Worm (Caenorhabditis elegans) whole organism, L1 larva: Measurements from ENCODE around the gene sto-6.

ENCODE experiments used
- C16A3.4 ChIP-seq: fragments of 150-350 bp; optimal IDR thresholded peaks from 2 replicates; lab custom pipeline; 2014; ENCODE audit warnings: missing biosample characterization, missing genetic modification characterization
- F16B12.6 ChIP-seq: fragments of 150-350 bp; optimal IDR thresholded peaks from 2 replicates; lab custom pipeline; 2014; ENCODE audit warnings: missing biosample characterization, missing genetic modification characterization
- Y116A8C.19 ChIP-seq: sonication (generic microtip); optimal IDR thresholded peaks from 2 replicates; lab custom pipeline; 2016; ENCODE audit warnings: missing compliant biosample characterization, missing genetic modification characterization, borderline replicate concordance
- aha-1 ChIP-seq: fragments of 150-350 bp; optimal IDR thresholded peaks from 2 replicates; lab custom pipeline; 2014; ENCODE audit warnings: missing biosample characterization, missing genetic modification characterization
- ceh-88 ChIP-seq: fragments of 200-800 bp; sonication (Bioruptor generic); IDR thresholded peaks from 2 replicates; pipeline ENCODE4 v1.3.6; 2022; ENCODE audit warnings: missing genetic modification characterization, missing compliant biosample characterization
- dpl-1 ChIP-seq, 3 experiments: fragments of 150-350 bp in 2 of 3; sonication (generic microtip) in 1 of 3; optimal IDR thresholded peaks; 2 replicates each; lab custom pipeline; 2014 to 2017; ENCODE audit warnings: missing biosample characterization in 3 of 3, missing genetic modification characterization in 3 of 3, missing genetic modification reagents in 3 of 3
- dsc-1 ChIP-seq: sonication (generic microtip); optimal IDR thresholded peaks from 2 replicates; lab custom pipeline; 2016; ENCODE audit warnings: mild to moderate bottlenecking, missing genetic modification characterization, missing compliant biosample characterization
- efl-1 ChIP-seq, 4 experiments: fragments of 150-350 bp; optimal IDR thresholded peaks in 3 of 4; peaks in 1 of 4; 1 replicate in 1 of 4; 2 replicates in 3 of 4; lab custom pipeline; 2014; ENCODE audit warnings: missing biosample characterization in 2 of 4, missing genetic modification characterization in 2 of 4, missing genetic modification reagents in 2 of 4
- efl-3 ChIP-seq: fragments of 200-800 bp; sonication (Bioruptor generic); optimal IDR thresholded peaks from 2 replicates; lab custom pipeline; 2018; ENCODE audit warnings: mild to moderate bottlenecking, missing genetic modification characterization, missing compliant biosample characterization
- egl-13 ChIP-seq: sonication (generic microtip); optimal IDR thresholded peaks from 2 replicates; lab custom pipeline; 2016; ENCODE audit warnings: missing genotype, missing genetic modification reagents, missing genetic modification characterization, missing compliant biosample characterization
- egl-27 ChIP-seq, 2 experiments: fragments of 150-350 bp in 1 of 2; sonication (generic microtip); optimal IDR thresholded peaks; 3 replicates each; lab custom pipeline; 2017 to 2018; ENCODE audit warnings: missing biosample characterization in 2 of 2, missing genetic modification characterization in 2 of 2, missing genetic modification reagents in 2 of 2
- elt-2 ChIP-seq: sonication (generic microtip); optimal IDR thresholded peaks from 2 replicates; lab custom pipeline; 2016; ENCODE audit warnings: missing genetic modification characterization, mild to moderate bottlenecking, inconsistent platforms, missing compliant biosample characterization, missing genetic modification reagents
- elt-3 ChIP-seq, 6 experiments: fragments of 150-350 bp in 1 of 6; sonication (generic microtip); optimal IDR thresholded peaks; 2 replicates each; lab custom pipeline; 2017 to 2018; ENCODE audit warnings: missing biosample characterization in 6 of 6, missing genetic modification characterization in 6 of 6, inconsistent platforms in 1 of 6
- fkh-4 ChIP-seq: sonication (generic microtip); optimal IDR thresholded peaks from 2 replicates; lab custom pipeline; 2016; ENCODE audit warnings: missing compliant biosample characterization, missing genetic modification characterization, borderline replicate concordance
- fkh-8 ChIP-seq: sonication (generic microtip); optimal IDR thresholded peaks from 2 replicates; lab custom pipeline; 2016; ENCODE audit warnings: mild to moderate bottlenecking, missing genetic modification characterization, missing compliant biosample characterization
- irx-1 ChIP-seq: sonication (generic microtip); optimal IDR thresholded peaks from 2 replicates; lab custom pipeline; 2016; ENCODE audit warnings: missing genetic modification characterization, missing compliant biosample characterization
- isw-1 ChIP-seq: fragments of 200-800 bp; sonication (Bioruptor generic); IDR thresholded peaks from 2 replicates; pipeline ENCODE4 v1.3.6; 2022; ENCODE audit warnings: missing genetic modification characterization, missing compliant biosample characterization
- lin-13 ChIP-seq: fragments of 150-350 bp; optimal IDR thresholded peaks from 2 replicates; lab custom pipeline; 2014; ENCODE audit warnings: missing biosample characterization, missing genetic modification reagents, missing genetic modification characterization
- lin-14 ChIP-seq: fragments of 200-800 bp; sonication (Bioruptor generic); optimal IDR thresholded peaks from 2 replicates; lab custom pipeline; 2018; ENCODE audit warnings: mild to moderate bottlenecking, missing genetic modification characterization, moderate library complexity, missing compliant biosample characterization
- lin-15B ChIP-seq: fragments of 150-350 bp; sonication (generic microtip); optimal IDR thresholded peaks from 3 replicates; lab custom pipeline; 2014; ENCODE audit warnings: missing biosample characterization, missing genetic modification characterization
- lin-39 ChIP-seq: fragments of 150-350 bp; optimal IDR thresholded peaks from 2 replicates; lab custom pipeline; 2014; ENCODE audit warnings: missing biosample characterization, missing genetic modification reagents, missing genetic modification characterization
- lir-3 ChIP-seq: sonication (generic microtip); optimal IDR thresholded peaks from 2 replicates; lab custom pipeline; 2016; ENCODE audit warnings: mild to moderate bottlenecking, missing genetic modification characterization, moderate library complexity, missing compliant biosample characterization; ENCODE audit not compliant: poor library complexity
- mab-9 ChIP-seq: fragments of 200-800 bp; sonication (Bioruptor generic); IDR thresholded peaks from 2 replicates; pipeline ENCODE4 v1.3.6; 2022; ENCODE audit warnings: missing genetic modification reagents, missing genetic modification characterization, missing compliant biosample characterization
- mef-2 ChIP-seq: fragments of 150-350 bp; optimal IDR thresholded peaks from 2 replicates; lab custom pipeline; 2014; ENCODE audit warnings: missing biosample characterization, missing genetic modification characterization
- mep-1 ChIP-seq: fragments of 150-350 bp; optimal IDR thresholded peaks from 2 replicates; lab custom pipeline; 2014; ENCODE audit warnings: missing biosample characterization, missing genetic modification characterization
- nhr-11 ChIP-seq: fragments of 150-350 bp; optimal IDR thresholded peaks from 2 replicates; lab custom pipeline; 2014; ENCODE audit warnings: missing biosample characterization, missing genetic modification characterization
- nhr-19 ChIP-seq: fragments of 200-800 bp; sonication (Bioruptor generic); conservative IDR thresholded peaks from 2 replicates; pipeline ENCODE4 v1.3.6; 2022; ENCODE audit warnings: missing genetic modification characterization, missing compliant biosample characterization
- nhr-28 ChIP-seq: fragments of 150-350 bp; optimal IDR thresholded peaks from 2 replicates; lab custom pipeline; 2014; ENCODE audit warnings: missing biosample characterization, missing genetic modification characterization
- nhr-71 ChIP-seq: sonication (generic microtip); optimal IDR thresholded peaks from 2 replicates; lab custom pipeline; 2016; ENCODE audit warnings: mild to moderate bottlenecking, missing genetic modification characterization, moderate library complexity, missing compliant biosample characterization
- nhr-77 ChIP-seq: fragments of 150-350 bp; optimal IDR thresholded peaks from 2 replicates; lab custom pipeline; 2014; ENCODE audit warnings: missing biosample characterization, missing genetic modification characterization
- nhr-85 ChIP-seq: sonication (generic microtip); peaks from one replicate; lab custom pipeline; 2016; ENCODE audit warnings: missing genetic modification characterization, inconsistent platforms, missing compliant biosample characterization
- nhr-90 ChIP-seq: sonication (generic microtip); optimal IDR thresholded peaks from 2 replicates; lab custom pipeline; 2016; ENCODE audit warnings: mild to moderate bottlenecking, missing genetic modification characterization, missing compliant biosample characterization; ENCODE audit not compliant: poor library complexity
- pag-3 ChIP-seq: sonication (generic microtip); optimal IDR thresholded peaks from 2 replicates; lab custom pipeline; 2017; ENCODE audit warnings: missing genetic modification characterization, mild to moderate bottlenecking, missing compliant biosample characterization, antibody characterized with exemption, borderline replicate concordance; ENCODE audit not compliant: insufficient read depth
- pax-3 ChIP-seq: fragments of 200-800 bp; sonication (Bioruptor generic); optimal IDR thresholded peaks from 2 replicates; lab custom pipeline; 2018; ENCODE audit warnings: mild to moderate bottlenecking, missing genetic modification characterization, moderate library complexity, missing compliant biosample characterization
- snpc-4 ChIP-seq: fragments of 150-350 bp; optimal IDR thresholded peaks from 2 replicates; lab custom pipeline; 2014; ENCODE audit warnings: missing biosample characterization, missing genetic modification characterization
- snu-23 ChIP-seq: sonication (generic microtip); optimal IDR thresholded peaks from 2 replicates; lab custom pipeline; 2016; ENCODE audit warnings: missing genetic modification characterization, missing compliant biosample characterization
- sptf-1 ChIP-seq: fragments of 150-350 bp; optimal IDR thresholded peaks from 2 replicates; lab custom pipeline; 2014; ENCODE audit warnings: missing biosample characterization, missing genetic modification characterization
- sup-37 ChIP-seq: fragments of 200-800 bp; sonication (Bioruptor generic); optimal IDR thresholded peaks from 2 replicates; lab custom pipeline; 2018; ENCODE audit warnings: mild to moderate bottlenecking, missing genetic modification characterization, missing compliant biosample characterization
- tbx-2 ChIP-seq: sonication (generic microtip); optimal IDR thresholded peaks from 2 replicates; lab custom pipeline; 2016; ENCODE audit warnings: missing genetic modification characterization, missing compliant biosample characterization
- tlp-1 ChIP-seq: fragments of 150-350 bp; optimal IDR thresholded peaks from 2 replicates; lab custom pipeline; 2014; ENCODE audit warnings: missing biosample characterization, missing genetic modification characterization
- unc-86 ChIP-seq: sonication (generic microtip); optimal IDR thresholded peaks from 2 replicates; lab custom pipeline; 2016; ENCODE audit warnings: missing genetic modification characterization, missing compliant biosample characterization
- xbp-1 ChIP-seq: sonication (generic microtip); optimal IDR thresholded peaks from 2 replicates; lab custom pipeline; 2016; ENCODE audit warnings: missing genetic modification characterization, missing compliant biosample characterization
- ztf-11 ChIP-seq, 2 experiments: sonication (generic microtip); optimal IDR thresholded peaks; 2 replicates each; lab custom pipeline; 2016 to 2017; ENCODE audit warnings: missing genetic modification characterization in 2 of 2, missing biosample characterization in 1 of 2, missing compliant biosample characterization in 1 of 2
- ztf-4 ChIP-seq: fragments of 150-350 bp; optimal IDR thresholded peaks from 2 replicates; lab custom pipeline; 2014; ENCODE audit warnings: missing biosample characterization, missing genetic modification characterization

sto-6 gene

ce11 chrX:11598839-11599238, 33.4 kb upstream of the sto-6 start (continued):
- no peak for TF ChIP-seq lin-39
- no peak for TF ChIP-seq lir-3 (tag; lab: Kevin White, UChicago)
- TF ChIP-seq efl-3 (GFP tag; lab: Kevin White, UChicago), result no peak
- no peak for TF ChIP-seq egl-27 (tag; optimal IDR thresholded peaks at IDR 0.05; lab: Kevin White, UChicago)
- TF ChIP-seq sptf-1 (tag; lab: Kevin White, UChicago), result no peak
- TF ChIP-seq mep-1 (tag; lab: Kevin White, UChicago), result no peak
- TF ChIP-seq egl-13 (tag; lab: Kevin White, UChicago), result no peak
- no peak for TF ChIP-seq nhr-90
- peak in 1 of 6 experiments; percentile 23 for TF ChIP-seq elt-3 (tag; optimal IDR thresholded peaks at IDR 0.05; lab: Kevin White, UChicago)
- no peak for TF ChIP-seq Y116A8C.19 (tag; lab: Kevin White, UChicago)
- no peak for TF ChIP-seq fkh-8 (tag; lab: Kevin White, UChicago)
- no peak for TF ChIP-seq irx-1 (tag; lab: Kevin White, UChicago)
- TF ChIP-seq, all 84 proteins: peak for 7

- TF ChIP-seq mef-2, result no peak
- no peak for TF ChIP-seq snu-23 (GFP tag; lab: Kevin White, UChicago)
- TF ChIP-seq efl-3 (GFP tag; lab: Kevin White, UChicago), result no peak
- TF ChIP-seq sup-37, result no peak
- no peak for TF ChIP-seq unc-86 (tag; lab: Kevin White, UChicago)
- TF ChIP-seq nhr-11 (tag; lab: Kevin White, UChicago), result no peak
- no peak for TF ChIP-seq efl-1 (optimal IDR thresholded peaks at IDR 0.05; lab: Kevin White, UChicago)
- TF ChIP-seq efl-1 (GFP tag; optimal IDR thresholded peaks at IDR 0.05 in 1 of 2; lab: Kevin White, UChicago), result no peak
- TF ChIP-seq nhr-19 (GFP tag; lab: Robert Waterston, UW), result no peak
- no peak for TF ChIP-seq lin-15B
- TF ChIP-seq dsc-1 (tag; lab: Kevin White, UChicago), result peak; percentile 67
- no peak for TF ChIP-seq lin-39
- no peak for TF ChIP-seq aha-1 (tag; lab: Kevin White, UChicago)
- TF ChIP-seq pag-3 (tag; lab: Kevin White, UChicago), result no peak
- peak; percentile 17 for TF ChIP-seq mep-1 (tag; lab: Kevin White, UChicago)
- no peak for TF ChIP-seq xbp-1
- no peak for TF ChIP-seq ztf-11 (tag; optimal IDR thresholded peaks at IDR 0.05; lab: Kevin White, UChicago)
- no peak for TF ChIP-seq ztf-4
- no peak for TF ChIP-seq nhr-90
- no peak for TF ChIP-seq tbx-2 (tag; lab: Kevin White, UChicago)
- peak; percentile 0 for TF ChIP-seq fkh-4
- TF ChIP-seq, all 84 proteins: peak for 3
These were observed 31.6 kb upstream of the sto-6 start for ce11 chrX:11600488-11601106.

ce11 chrX:11603234-11604108, 28.7 kb upstream of the sto-6 start:
- no peak for TF ChIP-seq nhr-77
- peak; percentile 31 for TF ChIP-seq lin-14 (GFP tag; lab: Kevin White, UChicago)
- no peak for TF ChIP-seq mab-9 (GFP tag; lab: Robert Waterston, UW)
- TF ChIP-seq efl-3 (GFP tag; lab: Kevin White, UChicago), result no peak
- no peak for TF ChIP-seq F16B12.6 (tag; lab: Kevin White, UChicago)
- TF ChIP-seq lin-13 (GFP tag; lab: Kevin White, UChicago), result no peak
- TF ChIP-seq nhr-28 (tag; lab: Kevin White, UChicago), result no peak
- TF ChIP-seq snpc-4 (tag; lab: Kevin White, UChicago), result no peak
- peak; percentile 31 for TF ChIP-seq elt-2
- TF ChIP-seq dpl-1 (GFP tag; optimal IDR thresholded peaks at IDR 0.05; lab: Kevin White, UChicago), result no peak
- peak; percentile 60 for TF ChIP-seq nhr-71 (tag; lab: Kevin White, UChicago)
- TF ChIP-seq pag-3 (tag; lab: Kevin White, UChicago), result no peak
- no peak for TF ChIP-seq pax-3 (tag; lab: Kevin White, UChicago)
- peak; percentile 77 for TF ChIP-seq nhr-85
- peak; percentile 27 for TF ChIP-seq egl-13 (tag; lab: Kevin White, UChicago)
- TF ChIP-seq tlp-1 (tag; lab: Kevin White, UChicago), result no peak
- TF ChIP-seq mep-1 (tag; lab: Kevin White, UChicago), result no peak
- 0 out of 2 replicates have a peak, but pooled peaks have one; percentile 12 for TF ChIP-seq nhr-19 (GFP tag; lab: Robert Waterston, UW)
- TF ChIP-seq fkh-8 (tag; lab: Kevin White, UChicago), result peak; percentile 5
- TF ChIP-seq ztf-4, result peak; percentile 12
- TF ChIP-seq ceh-88 (GFP tag; lab: Robert Waterston, UW), result 0 out of 2 replicates have a peak, but pooled peaks have one; percentile 27
- TF ChIP-seq C16A3.4 (tag; lab: Kevin White, UChicago), result peak; percentile 8
- TF ChIP-seq efl-1 (optimal IDR thresholded peaks at IDR 0.05; lab: Kevin White, UChicago), result peak in 1 of 2 experiments; percentile 39
- no peak for TF ChIP-seq efl-1 (GFP tag; optimal IDR thresholded peaks at IDR 0.05 in 1 of 2; lab: Kevin White, UChicago)
- no peak for TF ChIP-seq isw-1 (GFP tag; lab: Robert Waterston, UW)
- peak; percentile 24 for TF ChIP-seq unc-86 (tag; lab: Kevin White, UChicago)
